Fruit fly (Drosophila melanogaster): ENCODE measurements around the gene Drsl2.

DNA sequence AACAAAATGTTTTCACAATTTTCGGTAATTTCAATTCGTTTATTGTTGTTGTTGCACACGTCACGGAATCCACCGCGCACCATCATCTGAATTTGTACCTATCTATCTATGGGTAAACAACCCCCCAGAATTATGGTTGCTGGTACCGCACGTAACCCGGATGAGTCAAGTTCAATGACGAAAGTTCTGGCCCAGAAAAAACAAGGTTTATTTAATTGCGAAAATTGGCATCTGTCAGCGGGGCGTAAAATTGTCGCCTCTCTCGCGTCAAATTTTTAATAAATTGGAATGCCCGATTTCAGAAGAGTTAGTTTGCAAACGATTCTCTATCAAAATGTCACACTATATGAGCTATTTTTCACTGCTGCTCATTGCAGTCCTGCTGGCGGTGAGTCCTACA, 46.0 kb upstream of the Drsl2 start, which contains the start of gene CG34265:
- TF ChIP-seq Hr78 (GFP tag; optimal IDR thresholded peaks at IDR 0.05) (no peak), Hr83 (GFP tag; optimal IDR thresholded peaks at IDR 0.05; ENCODE audit: poor library complexity, severe bottlenecking) (no peak), rgr (GFP tag; optimal IDR thresholded peaks at IDR 0.05) (no peak), fru (GFP tag; optimal IDR thresholded peaks at IDR 0.05) (no peak), dmrt93B (GFP tag; optimal IDR thresholded peaks at IDR 0.05) (no peak), Myc (optimal IDR thresholded peaks at IDR 0.05) (no peak), HLH106 (tag; optimal IDR thresholded peaks at IDR 0.05) (no peak), h (GFP tag; optimal IDR thresholded peaks at IDR 0.05) (no peak), Dfd (GFP tag; optimal IDR thresholded peaks at IDR 0.05) (no peak), ey (GFP tag; optimal IDR thresholded peaks at IDR 0.05) (no peak), N (GFP tag; optimal IDR thresholded peaks at IDR 0.05) (no peak), woc (GFP tag; optimal IDR thresholded peaks at IDR 0.05) (no peak)
